Worm (Caenorhabditis elegans) whole organism, midembryonic: ENCODE measurements around the gene str-121.

Experiments
- T22C8.4 ChIP-seq: fragments of 200-800 bp; sonication (Bioruptor generic); IDR thresholded peaks from 2 replicates; pipeline ENCODE4 v1.3.6; 2022; ENCODE audit warnings: missing genetic modification characterization, missing compliant biosample characterization
- cog-1 ChIP-seq: sonication (generic microtip); optimal IDR thresholded peaks from 2 replicates; lab custom pipeline; 2016; ENCODE audit warnings: missing genetic modification characterization, missing compliant biosample characterization
- flt-1 ChIP-seq: fragments of 200-800 bp; sonication (Bioruptor generic); IDR thresholded peaks from 2 replicates; pipeline ENCODE4 v1.3.6; 2022; ENCODE audit warnings: missing genetic modification characterization, missing compliant biosample characterization
- klf-2 ChIP-seq: fragments of 200-800 bp; sonication (Bioruptor generic); conservative IDR thresholded peaks from 2 replicates; pipeline ENCODE4 v1.3.6; 2022; ENCODE audit warnings: missing genetic modification reagents, missing genetic modification characterization, missing compliant biosample characterization
- med-1 ChIP-seq: sonication (generic microtip); optimal IDR thresholded peaks from 2 replicates; lab custom pipeline; 2017; ENCODE audit warnings: missing genetic modification characterization, mild to moderate bottlenecking, missing compliant biosample characterization, antibody characterized with exemption, missing genetic modification reagents; ENCODE audit not compliant: insufficient read depth
- ref-1 ChIP-seq: fragments of 200-800 bp; sonication (Bioruptor generic); conservative IDR thresholded peaks from 2 replicates; pipeline ENCODE4 v1.3.6; 2022; ENCODE audit warnings: missing genetic modification reagents, missing genetic modification characterization, missing compliant biosample characterization
- tab-1 ChIP-seq: fragments of 200-800 bp; sonication (Bioruptor generic); IDR thresholded peaks from 2 replicates; pipeline ENCODE4 v1.3.6; 2022; ENCODE audit warnings: missing genetic modification characterization, missing compliant biosample characterization
- ztf-23 ChIP-seq: fragments of 200-800 bp; sonication (Bioruptor generic); IDR thresholded peaks from 2 replicates; pipeline ENCODE4 v1.3.6; 2022; ENCODE audit warnings: missing genetic modification reagents, missing genetic modification characterization, missing compliant biosample characterization
- ztf-29 ChIP-seq: fragments of 200-800 bp; sonication (Bioruptor generic); IDR thresholded peaks from 2 replicates; pipeline ENCODE4 v1.3.6; 2022; ENCODE audit warnings: missing genetic modification reagents, missing genetic modification characterization, missing compliant biosample characterization

DNA sequence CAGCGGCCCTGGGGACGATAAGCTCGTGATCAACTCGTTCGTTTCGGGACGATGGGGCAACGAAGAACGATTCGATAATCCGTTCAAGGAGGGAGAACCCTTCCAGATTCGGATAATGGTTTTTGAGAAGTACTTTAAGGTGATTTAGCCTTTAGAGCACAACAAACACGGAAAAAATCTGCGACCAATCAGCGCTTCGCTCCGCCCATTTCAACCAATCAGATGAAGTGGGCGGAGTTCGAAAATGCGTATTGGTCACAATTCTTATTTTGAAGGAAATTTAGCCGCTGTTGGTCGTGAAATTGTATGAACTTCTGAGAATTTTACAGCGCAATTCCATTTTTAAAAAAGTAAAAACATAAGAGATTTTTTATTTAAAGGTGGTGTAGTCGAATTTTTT, 47.7 kb downstream of the str-121 start:
- TF ChIP-seq ref-1 (GFP tag; lab: Robert Waterston, UW): no peak
- no peak for TF ChIP-seq klf-2
- no peak for TF ChIP-seq ztf-29
- no peak for TF ChIP-seq flt-1 (GFP tag; lab: Robert Waterston, UW)
- no peak for TF ChIP-seq ztf-23
- TF ChIP-seq cog-1 (tag; lab: Kevin White, UChicago): no peak
- no peak for TF ChIP-seq tab-1 (GFP tag; lab: Robert Waterston, UW)
- no peak for TF ChIP-seq T22C8.4 (GFP tag; lab: Robert Waterston, UW)
- TF ChIP-seq med-1 (GFP tag; lab: Kevin White, UChicago): no peak
